Fruit fly (Drosophila melanogaster): ENCODE measurements around the gene LManI.

LManI gene

dm6 chr2L:10403803-10404315 lies 53.2 kb downstream of the LManI start (continued):
- peak; percentile 13 for TF ChIP-seq phol (tag; optimal IDR thresholded peaks at IDR 0.05)
- peak; percentile 54 for TF ChIP-seq MESR4 (GFP tag; optimal IDR thresholded peaks at IDR 0.05)
- no peak for TF ChIP-seq CG10147 (GFP tag; optimal IDR thresholded peaks at IDR 0.05)
- TF ChIP-seq Pdp1 (GFP tag; optimal IDR thresholded peaks at IDR 0.05), result no peak
- TF ChIP-seq Abd-B (GFP tag; optimal IDR thresholded peaks at IDR 0.05), result no peak
- TF ChIP-seq Dll (GFP tag; IDR thresholded peaks at IDR 0.05; ENCODE audit: partially characterized antibody), result peak; percentile 63
- TF ChIP-seq CG10959 (GFP tag; IDR thresholded peaks at IDR 0.05), result no peak
- peak; percentile 95 for TF ChIP-seq CG30020 (tag; optimal IDR thresholded peaks at IDR 0.05)
- peak; percentile 44; the same call in 2 of the 3 replicates for TF ChIP-seq CG34224 (GFP tag; IDR thresholded peaks at IDR 0.05; ENCODE audit: partially characterized antibody)
- TF ChIP-seq CG6854 (GFP tag; optimal IDR thresholded peaks at IDR 0.05), result no peak
- TF ChIP-seq Hey (tag; optimal IDR thresholded peaks at IDR 0.05), result no peak
- TF ChIP-seq Trl (optimal IDR thresholded peaks at IDR 0.05), result no peak
- no peak for TF ChIP-seq Trl (GFP tag; optimal IDR thresholded peaks at IDR 0.05)
- no peak for TF ChIP-seq Eip74EF (GFP tag; optimal IDR thresholded peaks at IDR 0.05)
- no peak for TF ChIP-seq NC2β (GFP tag; optimal IDR thresholded peaks at IDR 0.05)
- no peak for TF ChIP-seq tx (GFP tag; optimal IDR thresholded peaks at IDR 0.05)
- no peak for TF ChIP-seq danr (GFP tag; IDR thresholded peaks at IDR 0.05)
- TF ChIP-seq vfl (GFP tag; optimal IDR thresholded peaks at IDR 0.05), result no peak
- peak; percentile 42; the same call in 1 of the 3 replicates for TF ChIP-seq CG14860 (GFP tag; IDR thresholded peaks at IDR 0.05; ENCODE audit: partially characterized antibody)
- TF ChIP-seq Doc3 (GFP tag; IDR thresholded peaks at IDR 0.05; ENCODE audit: partially characterized antibody), result 0 out of 3 replicates have a peak, but pooled peaks have one; percentile 38
- TF ChIP-seq Tbp (GFP tag; optimal IDR thresholded peaks at IDR 0.05), result no peak
- TF ChIP-seq CG15514 (GFP tag; optimal IDR thresholded peaks at IDR 0.05), result no peak
- TF ChIP-seq CG7372 (GFP tag; IDR thresholded peaks at IDR 0.05), result no peak
- TF ChIP-seq gce (GFP tag; IDR thresholded peaks at IDR 0.05), result no peak
- TF ChIP-seq fd102C (GFP tag; optimal IDR thresholded peaks at IDR 0.05), result no peak
- no peak for TF ChIP-seq CG6272 (GFP tag; IDR thresholded peaks at IDR 0.05)
- no peak for TF ChIP-seq CrebB (tag; optimal IDR thresholded peaks at IDR 0.05)
- no peak for TF ChIP-seq CG13123 (GFP tag; optimal IDR thresholded peaks at IDR 0.05)
- no peak for TF ChIP-seq bigmax (GFP tag; optimal IDR thresholded peaks at IDR 0.05)
- no peak for TF ChIP-seq Mrtf (GFP tag; IDR thresholded peaks at IDR 0.05)
- no peak for TF ChIP-seq CG3281 (GFP tag; optimal IDR thresholded peaks at IDR 0.05)
- TF ChIP-seq Med (GFP tag), result peak; percentile 59
- TF ChIP-seq CG12659 (GFP tag; optimal IDR thresholded peaks at IDR 0.05), result peak; percentile 57
- TF ChIP-seq CG17802 (tag; optimal IDR thresholded peaks at IDR 0.05), result peak; percentile 25
- TF ChIP-seq CG4617 (GFP tag; optimal IDR thresholded peaks at IDR 0.05; ENCODE audit: borderline replicate concordance), result peak; percentile 57
- no peak for TF ChIP-seq CG7987 (GFP tag; optimal IDR thresholded peaks at IDR 0.05)
- TF ChIP-seq CG4730 (GFP tag; IDR thresholded peaks at IDR 0.05), result no peak
- TF ChIP-seq Stat92E (GFP tag; optimal IDR thresholded peaks at IDR 0.05), result no peak
- no peak for TF ChIP-seq croc (GFP tag; conservative IDR thresholded peaks at IDR 0.05)
- no peak for TF ChIP-seq slp2 (GFP tag; optimal IDR thresholded peaks at IDR 0.05)
- TF ChIP-seq ERR (GFP tag; optimal IDR thresholded peaks at IDR 0.05), result no peak
- no peak for TF ChIP-seq Fer3 (tag; optimal IDR thresholded peaks at IDR 0.05)
- no peak for TF ChIP-seq tio (GFP tag; optimal IDR thresholded peaks at IDR 0.05)
- TF ChIP-seq sd (tag; optimal IDR thresholded peaks at IDR 0.05), result no peak
- TF ChIP-seq CG9797 (GFP tag; optimal IDR thresholded peaks at IDR 0.05), result no peak
- no peak for TF ChIP-seq D (optimal IDR thresholded peaks at IDR 0.05)
- TF ChIP-seq D (GFP tag; optimal IDR thresholded peaks at IDR 0.05), result no peak
- TF ChIP-seq CG3995 (GFP tag; optimal IDR thresholded peaks at IDR 0.05), result peak; percentile 60
- peak; percentile 21; the same call in 1 of the 2 replicates for TF ChIP-seq amos (GFP tag; IDR thresholded peaks at IDR 0.05; ENCODE audit: partially characterized antibody)
- no peak for TF ChIP-seq CG15479 (GFP tag; optimal IDR thresholded peaks at IDR 0.05)

Measured in whole organism, embryonic.